Fruit fly (Drosophila melanogaster) whole organism, embryonic: ENCODE data around the gene Shc.

Source experiments
- Adf1 ChIP-seq: fragments of 200-800 bp; sonication (Bioruptor generic); IDR thresholded peaks from 2 replicates; pipeline ENCODE4 v1.3.6; 2022; ENCODE audit warnings: missing biosample characterization, missing genetic modification characterization
- Awh ChIP-seq: fragments of 200-800 bp; sonication (Bioruptor generic); IDR thresholded peaks from 2 replicates; pipeline ENCODE4, ENCODE4 v1.3.6; 2022; ENCODE audit warnings: missing biosample characterization, missing genetic modification characterization
- Bteb2 ChIP-seq: fragments of 200-800 bp; sonication (Bioruptor generic); optimal IDR thresholded peaks from 2 replicates; lab custom pipeline; 2016; ENCODE audit warnings: missing biosample characterization, missing genetic modification characterization
- CG10321 ChIP-seq: fragments of 200-800 bp; sonication (Bioruptor generic); IDR thresholded peaks from 2 replicates; pipeline ENCODE4 v1.3.6; 2022; ENCODE audit warnings: missing biosample characterization, missing genetic modification characterization
- CG10462 ChIP-seq: fragments of 200-800 bp; sonication (Bioruptor generic); optimal IDR thresholded peaks from 2 replicates; lab custom pipeline; 2016; ENCODE audit warnings: missing biosample characterization, missing genetic modification characterization
- CG14441 ChIP-seq: fragments of 200-800 bp; sonication (Bioruptor generic); IDR thresholded peaks from 2 replicates; pipeline ENCODE4 v1.3.6; 2022; ENCODE audit warnings: missing biosample characterization, missing genetic modification characterization
- CG14667 ChIP-seq: fragments of 200-800 bp; sonication (Bioruptor generic); IDR thresholded peaks from 2 replicates; pipeline ENCODE4 v1.3.6; 2022; ENCODE audit warnings: missing biosample characterization, missing genetic modification characterization
- CG15269 ChIP-seq: fragments of 200-800 bp; sonication (Bioruptor generic); optimal IDR thresholded peaks from 2 replicates; lab custom pipeline; 2018; ENCODE audit warnings: missing biosample characterization, mild to moderate bottlenecking, missing genetic modification characterization, moderate library complexity
- CG1529 ChIP-seq: fragments of 200-800 bp; sonication (Bioruptor generic); optimal IDR thresholded peaks from 3 replicates; lab custom pipeline; 2018; ENCODE audit warnings: missing biosample characterization, missing genetic modification characterization
- CG1832 ChIP-seq: fragments of 200-800 bp; sonication (Bioruptor generic); optimal IDR thresholded peaks from 2 replicates; lab custom pipeline; 2017; ENCODE audit warnings: missing biosample characterization, mild to moderate bottlenecking, missing genetic modification characterization, inconsistent platforms
- CG3281 ChIP-seq: fragments of 200-800 bp; sonication (Bioruptor generic); optimal IDR thresholded peaks from 3 replicates; lab custom pipeline; 2017; ENCODE audit warnings: missing biosample characterization, mild to moderate bottlenecking, missing genetic modification characterization
- CG3847 ChIP-seq: fragments of 200-800 bp; sonication (Bioruptor generic); IDR thresholded peaks from 2 replicates; pipeline ENCODE4 v1.3.6; 2022; ENCODE audit warnings: missing biosample characterization, missing genetic modification characterization
- CG4282 ChIP-seq: fragments of 200-800 bp; sonication (Bioruptor generic); optimal IDR thresholded peaks from 2 replicates; lab custom pipeline; 2016; ENCODE audit warnings: missing biosample characterization, missing genetic modification characterization
- CG4707 ChIP-seq: fragments of 200-800 bp; sonication (Bioruptor generic); optimal IDR thresholded peaks from 2 replicates; lab custom pipeline; 2018; ENCODE audit warnings: missing biosample characterization, mild to moderate bottlenecking, missing genetic modification characterization, moderate library complexity
- CG4730 ChIP-seq: fragments of 200-800 bp; sonication (Bioruptor generic); IDR thresholded peaks from 2 replicates; pipeline ENCODE4 v1.3.6; 2022; ENCODE audit warnings: missing biosample characterization, missing genetic modification characterization
- CG5245 ChIP-seq: fragments of 200-800 bp; sonication (Bioruptor generic); optimal IDR thresholded peaks from 3 replicates; lab custom pipeline; 2016; ENCODE audit warnings: missing biosample characterization, missing genetic modification characterization
- CG6854 ChIP-seq: fragments of 200-800 bp; sonication (Bioruptor generic); optimal IDR thresholded peaks from 3 replicates; lab custom pipeline; 2017; ENCODE audit warnings: missing biosample characterization, mild to moderate bottlenecking, missing genetic modification characterization
- CrebB ChIP-seq: fragments of 200-800 bp; sonication (Bioruptor generic); optimal IDR thresholded peaks from 3 replicates; lab custom pipeline; 2018; ENCODE audit warnings: missing biosample characterization, mild to moderate bottlenecking, missing genetic modification characterization
- Dad ChIP-seq: fragments of 200-800 bp; sonication (Bioruptor generic); optimal IDR thresholded peaks from 3 replicates; lab custom pipeline; 2016; ENCODE audit warnings: missing biosample characterization, missing genetic modification characterization
- Deaf1 ChIP-seq: fragments of 200-800 bp; optimal IDR thresholded peaks from 3 replicates; lab custom pipeline; 2019; ENCODE audit warnings: missing biosample characterization, mild to moderate bottlenecking, missing genetic modification characterization, moderate library complexity
- Dref ChIP-seq: fragments of 200-800 bp; sonication (Bioruptor generic); IDR thresholded peaks from 2 replicates; pipeline ENCODE4 v1.3.6; 2022; ENCODE audit warnings: missing biosample characterization, missing genetic modification characterization
- Drgx ChIP-seq: fragments of 200-800 bp; sonication (Bioruptor generic); IDR thresholded peaks from 2 replicates; pipeline ENCODE4 v1.3.6; 2022; ENCODE audit warnings: missing biosample characterization, missing genetic modification characterization
- Fer2 ChIP-seq: fragments of 200-800 bp; sonication (Bioruptor generic); optimal IDR thresholded peaks from 2 replicates; lab custom pipeline; 2018; ENCODE audit warnings: missing biosample characterization, mild to moderate bottlenecking, missing genetic modification characterization, moderate library complexity
- H15 ChIP-seq: fragments of 200-800 bp; sonication (Bioruptor generic); IDR thresholded peaks from 3 replicates; pipeline ENCODE4 v1.3.6; 2022; ENCODE audit warnings: missing biosample characterization, missing genetic modification characterization
- Hmr ChIP-seq: fragments of 200-800 bp; sonication (Bioruptor generic); optimal IDR thresholded peaks from 3 replicates; lab custom pipeline; 2017; ENCODE audit warnings: mild to moderate bottlenecking, missing biosample characterization, missing genetic modification reagents, missing genetic modification characterization
- Hr3 ChIP-seq: fragments of 200-800 bp; sonication (Bioruptor generic); optimal IDR thresholded peaks from 3 replicates; lab custom pipeline; 2016; ENCODE audit warnings: missing biosample characterization, missing genetic modification characterization
- Sox102F ChIP-seq: fragments of 200-800 bp; sonication (Bioruptor generic); optimal IDR thresholded peaks from 2 replicates; lab custom pipeline; 2018; ENCODE audit warnings: missing biosample characterization, mild to moderate bottlenecking, missing genetic modification characterization, moderate library complexity
- Trl ChIP-seq, 3 experiments: fragments of >200 bp in 2 of 3; fragments of 200-800 bp in 1 of 3; sonication (Bioruptor generic) in 1 of 3; optimal IDR thresholded peaks; 2 replicates in 1 of 3; 3 replicates in 2 of 3; lab custom pipeline; 2016 to 2017; ENCODE audit warnings: missing biosample characterization in 1 of 3, missing genetic modification characterization in 1 of 3
- Vsx1 ChIP-seq: fragments of 200-800 bp; sonication (Bioruptor generic); optimal IDR thresholded peaks from 2 replicates; lab custom pipeline; 2017; ENCODE audit warnings: missing biosample characterization, mild to moderate bottlenecking, missing genetic modification characterization, missing genetic modification reagents
- cato ChIP-seq: fragments of 200-800 bp; sonication (Bioruptor generic); optimal IDR thresholded peaks from 2 replicates; lab custom pipeline; 2016; ENCODE audit warnings: missing biosample characterization, missing genetic modification characterization, borderline replicate concordance
- disco-r ChIP-seq: fragments of 200-800 bp; sonication (Bioruptor generic); optimal IDR thresholded peaks from 2 replicates; lab custom pipeline; 2016; ENCODE audit warnings: missing biosample characterization, missing genetic modification characterization
- emc ChIP-seq: fragments of 200-800 bp; sonication (Bioruptor generic); optimal IDR thresholded peaks from 2 replicates; lab custom pipeline; 2016; ENCODE audit warnings: missing biosample characterization, missing genetic modification characterization
- fd96Cb ChIP-seq: fragments of 200-800 bp; sonication (Bioruptor generic); optimal IDR thresholded peaks from 2 replicates; lab custom pipeline; 2018; ENCODE audit warnings: missing biosample characterization, mild to moderate bottlenecking, missing genetic modification characterization, moderate library complexity
- gcm2 ChIP-seq: fragments of 200-800 bp; sonication (Bioruptor generic); optimal IDR thresholded peaks from 2 replicates; lab custom pipeline; 2016; ENCODE audit warnings: missing biosample characterization, missing genetic modification characterization
- grau ChIP-seq: fragments of 200-800 bp; optimal IDR thresholded peaks from 3 replicates; lab custom pipeline; 2019; ENCODE audit warnings: missing biosample characterization, mild to moderate bottlenecking, missing genetic modification characterization, moderate library complexity
- ind ChIP-seq: fragments of 200-800 bp; sonication (Bioruptor generic); optimal IDR thresholded peaks from 3 replicates; lab custom pipeline; 2016; ENCODE audit warnings: missing biosample characterization, missing genetic modification characterization
- kah ChIP-seq: fragments of 200-800 bp; sonication (Bioruptor generic); optimal IDR thresholded peaks from 2 replicates; lab custom pipeline; 2018; ENCODE audit warnings: missing biosample characterization, mild to moderate bottlenecking, missing genetic modification characterization
- kni ChIP-seq: fragments of 200-800 bp; sonication (Bioruptor generic); optimal IDR thresholded peaks from 3 replicates; lab custom pipeline; 2017; ENCODE audit warnings: mild to moderate bottlenecking, missing biosample characterization, missing genetic modification reagents, missing genetic modification characterization
- lilli ChIP-seq: fragments of 200-800 bp; sonication (Bioruptor generic); optimal IDR thresholded peaks from 3 replicates; lab custom pipeline; 2016; ENCODE audit warnings: missing biosample characterization, missing genetic modification characterization
- lola ChIP-seq, 3 experiments: fragments of >200 bp in 2 of 3; fragments of 200-800 bp in 1 of 3; sonication (Bioruptor generic) in 1 of 3; optimal IDR thresholded peaks; 2 replicates each; lab custom pipeline; 2017 to 2019; ENCODE audit warnings: missing biosample characterization in 3 of 3, missing genetic modification characterization in 3 of 3, mild to moderate bottlenecking in 1 of 3, moderate library complexity in 1 of 3
- nmo ChIP-seq: fragments of 200-800 bp; sonication (Bioruptor generic); optimal IDR thresholded peaks from 2 replicates; lab custom pipeline; 2018; ENCODE audit warnings: missing biosample characterization, mild to moderate bottlenecking, missing genetic modification characterization, moderate library complexity
- otp ChIP-seq: fragments of 200-800 bp; sonication (Bioruptor generic); IDR thresholded peaks from 3 replicates; pipeline ENCODE4, ENCODE4 v1.3.6; 2022; ENCODE audit warnings: missing biosample characterization, missing genetic modification characterization
- pb ChIP-seq: fragments of 200-800 bp; sonication (Bioruptor generic); optimal IDR thresholded peaks from 3 replicates; lab custom pipeline; 2016; ENCODE audit warnings: missing biosample characterization, missing genetic modification characterization
- pho ChIP-seq: fragments of 200-800 bp; sonication (Bioruptor generic); optimal IDR thresholded peaks from 2 replicates; lab custom pipeline; 2016; ENCODE audit warnings: missing biosample characterization, missing genetic modification characterization
- pzg ChIP-seq: fragments of 200-800 bp; sonication (Bioruptor generic); optimal IDR thresholded peaks from 3 replicates; lab custom pipeline; 2018; ENCODE audit warnings: missing biosample characterization, mild to moderate bottlenecking, missing genetic modification characterization, moderate library complexity
- row ChIP-seq: fragments of 200-800 bp; sonication (Bioruptor generic); IDR thresholded peaks from 3 replicates; pipeline ENCODE4 v1.3.6; 2022; ENCODE audit warnings: missing biosample characterization, missing genetic modification characterization
- so ChIP-seq: fragments of 200-800 bp; sonication (Bioruptor generic); IDR thresholded peaks from 3 replicates; pipeline ENCODE4 v1.3.6; 2022; ENCODE audit warnings: missing biosample characterization, missing genetic modification characterization
- tap ChIP-seq: fragments of 200-800 bp; optimal IDR thresholded peaks from 3 replicates; lab custom pipeline; 2019; ENCODE audit warnings: missing biosample characterization, mild to moderate bottlenecking, missing genetic modification characterization, moderate library complexity
- tio ChIP-seq: fragments of 200-800 bp; sonication (Bioruptor generic); optimal IDR thresholded peaks from 2 replicates; lab custom pipeline; 2017; ENCODE audit warnings: missing biosample characterization, missing genetic modification characterization, inconsistent platforms
- twi ChIP-seq: fragments of 200-800 bp; optimal IDR thresholded peaks from 2 replicates; lab custom pipeline; 2019; ENCODE audit warnings: missing biosample characterization, mild to moderate bottlenecking, missing genetic modification characterization, moderate library complexity
- tx ChIP-seq: fragments of 200-800 bp; sonication (Bioruptor generic); optimal IDR thresholded peaks from 2 replicates; lab custom pipeline; 2016; ENCODE audit warnings: missing biosample characterization, missing genetic modification characterization

Shc gene

dm6 chr3L:9461670-9462246 is 34.9 kb downstream of the Shc start (continued):
- TF ChIP-seq CG3847 (GFP tag; lab: Robert Waterston, UW) (peak; percentile 28; the same call in 1 of the 2 replicates), CG6854 (GFP tag; lab: Kevin White, UChicago) (no peak), pb (no peak), grau (no peak), kni (GFP tag; lab: Kevin White, UChicago) (peak; percentile 87), Fer2 (tag; lab: Kevin White, UChicago) (no peak), nmo (GFP tag; lab: Kevin White, UChicago) (no peak), kah (GFP tag; lab: Kevin White, UChicago) (peak; percentile 59), Hr3 (GFP tag; lab: Kevin White, UChicago) (no peak), Vsx1 (GFP tag; lab: Kevin White, UChicago) (no peak), pho (GFP tag; lab: Kevin White, UChicago) (no peak), so (GFP tag; lab: Robert Waterston, UW) (peak; percentile 63; the same call in 2 of the 3 replicates), Drgx (peak; percentile 15; the same call in 1 of the 2 replicates), Bteb2 (no peak), CG10321 (GFP tag; lab: Robert Waterston, UW) (no peak), Adf1 (GFP tag; lab: Robert Waterston, UW) (no peak), lola (GFP tag; optimal IDR thresholded peaks at IDR 0.05; lab: Kevin White, UChicago) (no peak), CG14441 (GFP tag; lab: Robert Waterston, UW) (peak; percentile 48; the same call in 1 of the 2 replicates), H15 (GFP tag; lab: Robert Waterston, UW) (no peak), CG4730 (GFP tag; lab: Robert Waterston, UW) (no peak), Trl (optimal IDR thresholded peaks at IDR 0.05; lab: Kevin White, UChicago) (peak in 1 of 2 experiments; percentile 96), Trl (GFP tag; optimal IDR thresholded peaks at IDR 0.05; lab: Kevin White, UChicago) (no peak), tap (tag; lab: Kevin White, UChicago) (no peak), CrebB (tag; lab: Kevin White, UChicago) (no peak), gcm2 (GFP tag; lab: Kevin White, UChicago) (no peak), CG1832 (GFP tag; lab: Kevin White, UChicago) (no peak), CG1529 (GFP tag; lab: Kevin White, UChicago) (no peak), disco-r (GFP tag; lab: Kevin White, UChicago) (no peak), row (GFP tag; lab: Robert Waterston, UW) (no peak; the same call in 2 of the 3 replicates), CG10462 (no peak), CG14667 (GFP tag; lab: Robert Waterston, UW) (no peak), fd96Cb (tag; lab: Kevin White, UChicago) (peak; percentile 42), twi (tag; lab: Kevin White, UChicago) (peak; percentile 11), Awh (GFP tag; lab: Robert Waterston, UW) (no peak), Dref (GFP tag; lab: Robert Waterston, UW) (no peak), CG4282 (GFP tag; lab: Kevin White, UChicago) (no peak), ind (GFP tag; lab: Kevin White, UChicago) (peak; percentile 49), CG5245 (GFP tag; lab: Kevin White, UChicago) (no peak), Dad (GFP tag; lab: Kevin White, UChicago) (no peak), tx (no peak), CG4707 (GFP tag; lab: Kevin White, UChicago) (no peak), Sox102F (GFP tag; lab: Kevin White, UChicago) (peak; percentile 54), emc (no peak), pzg (GFP tag; lab: Kevin White, UChicago) (no peak), lilli (GFP tag; lab: Kevin White, UChicago) (no peak), Deaf1 (no peak), CG15269 (tag; lab: Kevin White, UChicago) (no peak), cato (GFP tag; lab: Kevin White, UChicago) (no peak), CG3281 (GFP tag; lab: Kevin White, UChicago) (peak; percentile 53), Hmr (no peak), tio (GFP tag; lab: Kevin White, UChicago) (no peak), otp (peak; percentile 42; the same call in 2 of the 3 replicates)
